Worm (Caenorhabditis elegans) whole organism, L2 larva: ENCODE results near the gene F17C11.11.

Experiments used
- C34F6.9 ChIP-seq: fragments of 150-350 bp; optimal IDR thresholded peaks from 2 replicates; lab custom pipeline; 2014; ENCODE audit warnings: missing biosample characterization, missing genetic modification characterization
- F13H6.1 ChIP-seq: sonication (generic microtip); optimal IDR thresholded peaks from 2 replicates; lab custom pipeline; 2016; ENCODE audit warnings: missing genetic modification characterization, missing compliant biosample characterization
- R02D3.7 ChIP-seq: fragments of 150-350 bp; optimal IDR thresholded peaks from 2 replicates; lab custom pipeline; 2014; ENCODE audit warnings: missing biosample characterization, missing genetic modification characterization
- alr-1 ChIP-seq: fragments of 150-350 bp; optimal IDR thresholded peaks from 2 replicates; lab custom pipeline; 2014; ENCODE audit warnings: missing biosample characterization, missing genetic modification characterization
- aly-2 ChIP-seq: fragments of 150-350 bp; optimal IDR thresholded peaks from 2 replicates; lab custom pipeline; 2014; ENCODE audit warnings: missing biosample characterization, missing genetic modification characterization
- blmp-1 ChIP-seq: sonication (generic microtip); optimal IDR thresholded peaks from 2 replicates; lab custom pipeline; 2017; ENCODE audit warnings: missing genetic modification characterization, mild to moderate bottlenecking, missing compliant biosample characterization, antibody characterized with exemption, moderate library complexity; ENCODE audit not compliant: insufficient read depth
- ceh-16 ChIP-seq: fragments of 150-350 bp; optimal IDR thresholded peaks from 2 replicates; lab custom pipeline; 2014; ENCODE audit warnings: missing biosample characterization, missing genetic modification characterization
- ceh-82 ChIP-seq: fragments of 150-350 bp; optimal IDR thresholded peaks from 2 replicates; lab custom pipeline; 2014; ENCODE audit warnings: missing biosample characterization, missing genetic modification characterization
- crh-2 ChIP-seq: sonication (generic microtip); optimal IDR thresholded peaks from 2 replicates; lab custom pipeline; 2017; ENCODE audit warnings: missing biosample characterization, missing genetic modification characterization
- dmd-4 ChIP-seq: sonication (generic microtip); optimal IDR thresholded peaks from 2 replicates; lab custom pipeline; 2017; ENCODE audit warnings: missing biosample characterization, missing genetic modification characterization
- egl-27 ChIP-seq: sonication (generic microtip); optimal IDR thresholded peaks from 3 replicates; lab custom pipeline; 2017; ENCODE audit warnings: missing biosample characterization, missing genetic modification reagents, missing genetic modification characterization
- elt-1 ChIP-seq: fragments of 150-350 bp; optimal IDR thresholded peaks from 2 replicates; lab custom pipeline; 2014; ENCODE audit warnings: missing biosample characterization, missing genetic modification characterization
- elt-3 ChIP-seq: sonication (generic microtip); optimal IDR thresholded peaks from 2 replicates; lab custom pipeline; 2017; ENCODE audit warnings: missing biosample characterization, missing genetic modification characterization
- fos-1 ChIP-seq: fragments of 150-350 bp; optimal IDR thresholded peaks from 2 replicates; lab custom pipeline; 2014; ENCODE audit warnings: missing biosample characterization, missing genetic modification characterization
- gmeb-1 ChIP-seq: fragments of 150-350 bp; optimal IDR thresholded peaks from 2 replicates; lab custom pipeline; 2014; ENCODE audit warnings: missing biosample characterization, missing genetic modification characterization
- lin-13 ChIP-seq: fragments of 150-350 bp; optimal IDR thresholded peaks from 2 replicates; lab custom pipeline; 2014; ENCODE audit warnings: missing biosample characterization, missing genetic modification reagents, missing genetic modification characterization
- lin-39 ChIP-seq: fragments of 150-350 bp; optimal IDR thresholded peaks from 2 replicates; lab custom pipeline; 2014; ENCODE audit warnings: missing biosample characterization, missing genetic modification reagents, missing genetic modification characterization
- lsy-2 ChIP-seq, 2 experiments: fragments of 150-350 bp in 1 of 2; sonication (generic microtip) in 1 of 2; optimal IDR thresholded peaks; 2 replicates each; lab custom pipeline; 2014 to 2017; ENCODE audit warnings: missing biosample characterization in 2 of 2, missing genetic modification characterization in 2 of 2
- mab-5 ChIP-seq: fragments of 150-350 bp; optimal IDR thresholded peaks from 2 replicates; lab custom pipeline; 2014; ENCODE audit warnings: missing biosample characterization, missing genetic modification characterization
- mbf-1 ChIP-seq: sonication (generic microtip); optimal IDR thresholded peaks from 2 replicates; lab custom pipeline; 2017; ENCODE audit warnings: missing biosample characterization, missing genetic modification characterization
- mdl-1 ChIP-seq, 2 experiments: fragments of 150-350 bp in 1 of 2; sonication (generic microtip) in 1 of 2; optimal IDR thresholded peaks; 2 replicates each; lab custom pipeline; 2017; ENCODE audit warnings: missing biosample characterization in 2 of 2, missing genetic modification characterization in 2 of 2
- nhr-10 ChIP-seq: sonication (generic microtip); optimal IDR thresholded peaks from 2 replicates; lab custom pipeline; 2017; ENCODE audit warnings: missing biosample characterization, missing genetic modification characterization
- nhr-11 ChIP-seq: fragments of 150-350 bp; optimal IDR thresholded peaks from 2 replicates; lab custom pipeline; 2014; ENCODE audit warnings: missing biosample characterization, missing genetic modification characterization
- nhr-12 ChIP-seq: fragments of 150-350 bp; optimal IDR thresholded peaks from 2 replicates; lab custom pipeline; 2014; ENCODE audit warnings: missing biosample characterization, missing genetic modification characterization
- nhr-129 ChIP-seq: fragments of 150-350 bp; optimal IDR thresholded peaks from 2 replicates; lab custom pipeline; 2014; ENCODE audit warnings: missing biosample characterization, missing genetic modification characterization
- nhr-21 ChIP-seq: fragments of 150-350 bp; optimal IDR thresholded peaks from 2 replicates; lab custom pipeline; 2014; ENCODE audit warnings: missing biosample characterization, missing genetic modification characterization
- nhr-23 ChIP-seq: fragments of 150-350 bp; optimal IDR thresholded peaks from 2 replicates; lab custom pipeline; 2014; ENCODE audit warnings: missing biosample characterization, missing genetic modification reagents, missing genetic modification characterization
- nhr-237 ChIP-seq: fragments of 150-350 bp; optimal IDR thresholded peaks from 2 replicates; lab custom pipeline; 2014; ENCODE audit warnings: missing biosample characterization, missing genetic modification characterization
- nhr-25 ChIP-seq: fragments of 150-350 bp; sonication (generic microtip); optimal IDR thresholded peaks from 3 replicates; lab custom pipeline; 2014; ENCODE audit warnings: missing biosample characterization, missing genetic modification characterization
- nhr-6 ChIP-seq: fragments of 150-350 bp; optimal IDR thresholded peaks from 2 replicates; lab custom pipeline; 2014; ENCODE audit warnings: missing biosample characterization, missing genetic modification characterization
- nhr-77 ChIP-seq: fragments of 150-350 bp; optimal IDR thresholded peaks from 2 replicates; lab custom pipeline; 2014; ENCODE audit warnings: missing biosample characterization, missing genetic modification characterization
- sem-4 ChIP-seq: fragments of 150-350 bp; optimal IDR thresholded peaks from 2 replicates; lab custom pipeline; 2014; ENCODE audit warnings: missing biosample characterization, missing genetic modification reagents, missing genetic modification characterization
- skn-1 ChIP-seq: sonication (generic microtip); optimal IDR thresholded peaks from 2 replicates; lab custom pipeline; 2017; ENCODE audit warnings: missing biosample characterization, missing genetic modification characterization
- sma-3 ChIP-seq: sonication (generic microtip); optimal IDR thresholded peaks from 2 replicates; lab custom pipeline; 2016; ENCODE audit warnings: missing genetic modification reagents, missing genetic modification characterization, missing compliant biosample characterization
- sma-9 ChIP-seq, 2 experiments: fragments of 150-350 bp in 1 of 2; sonication (generic microtip) in 1 of 2; optimal IDR thresholded peaks; 2 replicates each; lab custom pipeline; 2014 to 2016; ENCODE audit warnings: missing genetic modification characterization in 2 of 2, mild to moderate bottlenecking in 1 of 2, missing biosample characterization in 1 of 2, missing compliant biosample characterization in 1 of 2, missing genetic modification reagents in 1 of 2, moderate library complexity in 1 of 2
- snpc-4 ChIP-seq: fragments of 150-350 bp; optimal IDR thresholded peaks from 2 replicates; lab custom pipeline; 2014; ENCODE audit warnings: missing biosample characterization, missing genetic modification characterization
- unc-39 ChIP-seq: fragments of 150-350 bp; optimal IDR thresholded peaks from 2 replicates; lab custom pipeline; 2014; ENCODE audit warnings: missing biosample characterization, missing genetic modification characterization
- unc-55 ChIP-seq: fragments of 150-350 bp; sonication (generic microtip); optimal IDR thresholded peaks from 3 replicates; lab custom pipeline; 2014; ENCODE audit warnings: missing biosample characterization, missing genetic modification reagents, missing genetic modification characterization
- unc-62 ChIP-seq: fragments of 150-350 bp; optimal IDR thresholded peaks from 2 replicates; lab custom pipeline; 2014; ENCODE audit warnings: missing biosample characterization, missing genetic modification reagents, missing genetic modification characterization
- zag-1 ChIP-seq: fragments of 150-350 bp; optimal IDR thresholded peaks from 2 replicates; lab custom pipeline; 2014; ENCODE audit warnings: missing biosample characterization, missing genetic modification characterization
- ztf-11 ChIP-seq: sonication (generic microtip); optimal IDR thresholded peaks from 2 replicates; lab custom pipeline; 2017; ENCODE audit warnings: missing biosample characterization, missing genetic modification characterization

The F17C11.11 gene

DNA sequence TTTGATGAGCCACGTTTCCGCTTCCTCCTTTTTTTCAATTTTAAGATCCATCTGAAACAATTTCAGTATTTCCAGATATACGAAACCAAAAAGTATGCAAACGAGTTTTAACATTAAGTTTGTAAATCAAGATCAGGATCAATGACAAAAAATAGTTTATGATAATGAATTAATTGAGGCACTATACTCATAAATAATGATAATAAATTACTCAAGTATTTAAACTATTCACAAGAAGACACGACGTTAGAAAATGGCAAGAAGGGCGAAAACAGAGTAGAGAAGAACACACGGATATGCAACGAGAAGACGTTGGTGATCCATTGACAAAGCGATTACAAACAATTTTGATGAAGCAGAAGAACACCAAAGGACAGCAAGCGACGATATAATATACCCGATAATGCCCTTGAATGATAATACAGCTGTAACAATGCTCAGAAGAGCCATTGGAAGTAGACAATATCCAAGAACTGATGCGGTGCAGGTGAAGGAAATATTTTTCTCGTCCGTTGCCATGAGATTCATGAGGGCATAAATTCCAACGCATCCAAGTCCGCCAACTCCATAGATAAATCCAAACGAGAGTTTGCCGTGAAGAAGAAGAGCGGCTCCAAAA lies 45.0 kb downstream of the F17C11.11 start, which contains the start of gene F32D8.4:
F32D8.4 (minus strand) TSS at position 51 of the 619 bp plus-strand sequence.
- no peak for TF ChIP-seq nhr-77 (tag; lab: Kevin White, UChicago)

DNA sequence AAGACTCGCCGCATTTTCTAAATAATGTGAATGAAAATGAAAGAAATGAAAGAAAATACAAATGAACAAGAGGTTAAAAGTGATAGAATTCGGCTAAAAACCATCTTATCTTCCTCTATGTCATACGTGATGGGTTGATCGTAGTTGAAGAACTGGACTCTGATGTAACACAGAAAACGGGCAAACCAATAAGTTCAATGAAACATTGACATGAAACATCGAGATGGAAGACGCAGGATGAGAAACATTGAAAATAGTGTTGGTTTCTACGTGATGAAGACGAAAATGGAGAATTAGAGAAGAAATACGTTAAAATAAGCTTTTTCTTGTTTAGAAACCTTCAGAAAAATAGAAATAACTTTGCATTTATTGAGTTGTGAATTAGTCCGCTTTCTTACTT lies 47.6 kb downstream of the F17C11.11 start, which contains the start of gene F32D8.12:
F32D8.12 (minus strand) TSS at position 48 of the 400 bp plus-strand sequence.
- TF ChIP-seq mdl-1 (tag; optimal IDR thresholded peaks at IDR 0.05; lab: Kevin White, UChicago) (no peak), nhr-11 (tag; lab: Kevin White, UChicago) (no peak), aly-2 (tag; lab: Kevin White, UChicago) (no peak), dmd-4 (tag; lab: Kevin White, UChicago) (no peak), elt-3 (tag; lab: Kevin White, UChicago) (no peak), nhr-6 (tag; lab: Kevin White, UChicago) (no peak), crh-2 (tag; lab: Kevin White, UChicago) (peak; percentile 34), nhr-12 (tag; lab: Kevin White, UChicago) (no peak), sma-3 (GFP tag; lab: Kevin White, UChicago) (peak; percentile 6), sma-9 (GFP tag; optimal IDR thresholded peaks at IDR 0.05; lab: Kevin White, UChicago) (peak; percentile 18), sma-9 (tag; optimal IDR thresholded peaks at IDR 0.05; lab: Kevin White, UChicago) (no peak), unc-39 (tag; lab: Kevin White, UChicago) (no peak), sem-4 (tag; lab: Kevin White, UChicago) (no peak), blmp-1 (tag; lab: Kevin White, UChicago) (peak; percentile 13), ceh-82 (no peak), R02D3.7 (tag; lab: Kevin White, UChicago) (no peak), elt-1 (tag; lab: Kevin White, UChicago) (no peak), mab-5 (tag; lab: Kevin White, UChicago) (no peak), nhr-23 (tag; lab: Kevin White, UChicago) (no peak), unc-55 (GFP tag; lab: Kevin White, UChicago) (peak; percentile 20), unc-62 (GFP tag; lab: Kevin White, UChicago) (no peak), C34F6.9 (tag; lab: Kevin White, UChicago) (peak; percentile 49), ztf-11 (tag; lab: Kevin White, UChicago) (no peak), lsy-2 (tag; optimal IDR thresholded peaks at IDR 0.05; lab: Kevin White, UChicago) (peak in 1 of 2 experiments; percentile 55), alr-1 (tag; lab: Kevin White, UChicago) (no peak), fos-1 (tag; lab: Kevin White, UChicago) (peak; percentile 61), lin-13 (GFP tag; lab: Kevin White, UChicago) (no peak), nhr-129 (peak; percentile 73), gmeb-1 (tag; lab: Kevin White, UChicago) (peak; percentile 51), snpc-4 (tag; lab: Kevin White, UChicago) (no peak), mbf-1 (tag; lab: Kevin White, UChicago) (no peak), skn-1 (tag; lab: Kevin White, UChicago) (no peak), lin-39 (tag; lab: Kevin White, UChicago) (no peak), nhr-10 (tag; lab: Kevin White, UChicago) (no peak), zag-1 (tag; lab: Kevin White, UChicago) (no peak), F13H6.1 (tag; lab: Kevin White, UChicago) (peak; percentile 16), egl-27 (tag; lab: Kevin White, UChicago) (no peak), nhr-237 (tag; lab: Kevin White, UChicago) (no peak), nhr-21 (tag; lab: Kevin White, UChicago) (peak; percentile 64), nhr-25 (peak; percentile 42), ceh-16 (tag; lab: Kevin White, UChicago) (no peak)
